Fruit fly (Drosophila melanogaster): ENCODE data around the gene CG4660.

- TF ChIP-seq CG8478 (optimal IDR thresholded peaks at IDR 0.05) (no peak), CTCF (optimal IDR thresholded peaks at IDR 0.05) (no peak)
These were observed 28.3 kb downstream of the CG4660 start for dm6 chrX:6052855-6053254.
